Worm (Caenorhabditis elegans) whole organism, late embryonic: ENCODE results near the gene srv-7.

Experiments used
- C08G9.2 ChIP-seq: sonication (generic microtip); optimal IDR thresholded peaks from 2 replicates; lab custom pipeline; 2016; ENCODE audit warnings: mild to moderate bottlenecking, missing genetic modification characterization, moderate library complexity, missing compliant biosample characterization
- C38D4.7 ChIP-seq: fragments of 200-800 bp; sonication (Bioruptor generic); optimal IDR thresholded peaks from 2 replicates; lab custom pipeline; 2018; ENCODE audit warnings: mild to moderate bottlenecking, missing genetic modification characterization, moderate library complexity, missing compliant biosample characterization
- K02D7.2 ChIP-seq: sonication (generic microtip); optimal IDR thresholded peaks from 2 replicates; lab custom pipeline; 2017; ENCODE audit warnings: mild to moderate bottlenecking, missing genetic modification characterization, missing compliant biosample characterization
- K09A11.1 ChIP-seq: sonication (generic microtip); optimal IDR thresholded peaks from 2 replicates; lab custom pipeline; 2017; ENCODE audit warnings: antibody characterized with exemption, mild to moderate bottlenecking, missing genetic modification characterization, missing compliant biosample characterization; ENCODE audit not compliant: insufficient read depth
- Y22D7AL.16 ChIP-seq: sonication (generic microtip); optimal IDR thresholded peaks from 2 replicates; lab custom pipeline; 2016; ENCODE audit warnings: missing genetic modification characterization, missing compliant biosample characterization
- ceh-19 ChIP-seq: fragments of 200-800 bp; sonication (Bioruptor generic); optimal IDR thresholded peaks from 2 replicates; lab custom pipeline; 2018; ENCODE audit warnings: mild to moderate bottlenecking, missing genetic modification characterization, missing compliant biosample characterization
- ceh-24 ChIP-seq: sonication (generic microtip); optimal IDR thresholded peaks from 2 replicates; lab custom pipeline; 2016; ENCODE audit warnings: mild to moderate bottlenecking, missing genetic modification characterization, missing compliant biosample characterization
- ceh-31 ChIP-seq: sonication (generic microtip); optimal IDR thresholded peaks from 2 replicates; lab custom pipeline; 2016; ENCODE audit warnings: missing genetic modification characterization, missing compliant biosample characterization
- ceh-34 ChIP-seq: sonication (generic microtip); optimal IDR thresholded peaks from 2 replicates; lab custom pipeline; 2016; ENCODE audit warnings: mild to moderate bottlenecking, missing genetic modification characterization, missing compliant biosample characterization
- ceh-9 ChIP-seq: sonication (generic microtip); optimal IDR thresholded peaks from 2 replicates; lab custom pipeline; 2016; ENCODE audit warnings: mild to moderate bottlenecking, missing genetic modification characterization, inconsistent platforms, missing compliant biosample characterization
- dmd-4 ChIP-seq: sonication (generic microtip); optimal IDR thresholded peaks from 2 replicates; lab custom pipeline; 2016; ENCODE audit warnings: borderline replicate concordance, missing genetic modification characterization, missing compliant biosample characterization
- elt-2 ChIP-seq: sonication (generic microtip); optimal IDR thresholded peaks from 2 replicates; lab custom pipeline; 2016; ENCODE audit warnings: missing genetic modification reagents, missing genetic modification characterization, missing compliant biosample characterization
- ets-4 ChIP-seq: sonication (generic microtip); optimal IDR thresholded peaks from 2 replicates; lab custom pipeline; 2016; ENCODE audit warnings: missing genetic modification characterization, missing compliant biosample characterization
- eyg-1 ChIP-seq: sonication (generic microtip); optimal IDR thresholded peaks from 2 replicates; lab custom pipeline; 2016; ENCODE audit warnings: missing genotype, missing genetic modification characterization, missing compliant biosample characterization
- fax-1 ChIP-seq: sonication (generic microtip); optimal IDR thresholded peaks from 2 replicates; lab custom pipeline; 2016; ENCODE audit warnings: missing genotype, missing genetic modification characterization, missing compliant biosample characterization
- fkh-6 ChIP-seq: sonication (generic microtip); optimal IDR thresholded peaks from 2 replicates; lab custom pipeline; 2016; ENCODE audit warnings: missing genetic modification characterization, missing compliant biosample characterization
- gmeb-2 ChIP-seq: sonication (generic microtip); optimal IDR thresholded peaks from 2 replicates; lab custom pipeline; 2016; ENCODE audit warnings: missing genetic modification characterization, inconsistent platforms, missing compliant biosample characterization
- hlh-15 ChIP-seq: sonication (generic microtip); optimal IDR thresholded peaks from 2 replicates; lab custom pipeline; 2016; ENCODE audit warnings: missing genetic modification characterization, missing compliant biosample characterization
- hlh-8 ChIP-seq: sonication (generic microtip); optimal IDR thresholded peaks from 2 replicates; lab custom pipeline; 2016; ENCODE audit warnings: missing genotype, missing genetic modification characterization, missing compliant biosample characterization
- lim-6 ChIP-seq: sonication (generic microtip); optimal IDR thresholded peaks from 2 replicates; lab custom pipeline; 2016; ENCODE audit warnings: missing genetic modification characterization, missing compliant biosample characterization
- lin-11 ChIP-seq: fragments of 200-800 bp; sonication (Bioruptor generic); optimal IDR thresholded peaks from 2 replicates; lab custom pipeline; 2018; ENCODE audit warnings: mild to moderate bottlenecking, missing genetic modification characterization, missing compliant biosample characterization
- nfya-1 ChIP-seq: sonication (generic microtip); optimal IDR thresholded peaks from 2 replicates; lab custom pipeline; 2017; ENCODE audit warnings: missing genetic modification characterization, mild to moderate bottlenecking, missing compliant biosample characterization, antibody characterized with exemption, moderate library complexity
- nhr-11 ChIP-seq: fragments of 150-350 bp; optimal IDR thresholded peaks from 2 replicates; lab custom pipeline; 2014; ENCODE audit warnings: missing biosample characterization, missing genetic modification characterization
- nhr-232 ChIP-seq: sonication (generic microtip); optimal IDR thresholded peaks from 2 replicates; lab custom pipeline; 2016; ENCODE audit warnings: missing genetic modification characterization, missing compliant biosample characterization
- pag-3 ChIP-seq: sonication (generic microtip); optimal IDR thresholded peaks from 2 replicates; lab custom pipeline; 2016; ENCODE audit warnings: missing compliant biosample characterization, missing genetic modification characterization, borderline replicate concordance
- pat-9 ChIP-seq: fragments of 200-800 bp; sonication (Bioruptor generic); optimal IDR thresholded peaks from 2 replicates; lab custom pipeline; 2018; ENCODE audit warnings: mild to moderate bottlenecking, missing genetic modification characterization, moderate library complexity, missing compliant biosample characterization
- pax-1 ChIP-seq: fragments of 150-350 bp; optimal IDR thresholded peaks from 2 replicates; lab custom pipeline; 2014; ENCODE audit warnings: missing biosample characterization, missing genetic modification characterization
- pha-2 ChIP-seq: sonication (generic microtip); optimal IDR thresholded peaks from 2 replicates; lab custom pipeline; 2017; ENCODE audit warnings: mild to moderate bottlenecking, missing genetic modification characterization, missing compliant biosample characterization
- sdc-2 ChIP-seq: sonication (generic microtip); optimal IDR thresholded peaks from 2 replicates; lab custom pipeline; 2016; ENCODE audit warnings: missing genotype, missing genetic modification characterization, missing compliant biosample characterization
- sox-4 ChIP-seq: sonication (generic microtip); optimal IDR thresholded peaks from 2 replicates; lab custom pipeline; 2017; ENCODE audit warnings: mild to moderate bottlenecking, missing genetic modification characterization, inconsistent platforms, missing compliant biosample characterization
- tbx-7 ChIP-seq: sonication (generic microtip); optimal IDR thresholded peaks from 2 replicates; lab custom pipeline; 2016; ENCODE audit warnings: missing genotype, missing genetic modification characterization, missing compliant biosample characterization
- ttx-3 ChIP-seq: sonication (generic microtip); optimal IDR thresholded peaks from 2 replicates; lab custom pipeline; 2016; ENCODE audit warnings: missing genetic modification reagents, missing genetic modification characterization, missing compliant biosample characterization
- unc-3 ChIP-seq, 2 experiments: fragments of 200-800 bp in 1 of 2; sonication (Bioruptor generic) in 1 of 2; sonication (generic microtip) in 1 of 2; conservative IDR thresholded peaks in 1 of 2; optimal IDR thresholded peaks in 1 of 2; 2 replicates each; pipeline versions ENCODE4 v1.3.6 to Lab custom; 2016 to 2022; ENCODE audit warnings: missing compliant biosample characterization in 2 of 2, missing genetic modification characterization in 2 of 2, missing genetic modification reagents in 1 of 2
- unc-55 ChIP-seq: sonication (generic microtip); optimal IDR thresholded peaks from 2 replicates; lab custom pipeline; 2017; ENCODE audit warnings: missing biosample characterization, missing genetic modification reagents, missing genetic modification characterization
- unc-86 ChIP-seq: sonication (generic microtip); optimal IDR thresholded peaks from 2 replicates; lab custom pipeline; 2016; ENCODE audit warnings: missing genetic modification characterization, missing compliant biosample characterization
- zip-5 ChIP-seq: sonication (generic microtip); optimal IDR thresholded peaks from 2 replicates; lab custom pipeline; 2016; ENCODE audit warnings: missing genetic modification characterization, missing compliant biosample characterization

srv-7 gene

ce11 chrX:5621793-5622192 lies 26.0 kb downstream of the srv-7 start:
- TF ChIP-seq C38D4.7 (GFP tag; lab: Kevin White, UChicago) (no peak), Y22D7AL.16 (tag; lab: Kevin White, UChicago) (no peak), ceh-34 (tag; lab: Kevin White, UChicago) (no peak), ceh-9 (tag; lab: Kevin White, UChicago) (no peak), pat-9 (tag; lab: Kevin White, UChicago) (no peak), nfya-1 (tag; lab: Kevin White, UChicago) (no peak), tbx-7 (tag; lab: Kevin White, UChicago) (no peak), ceh-24 (tag; lab: Kevin White, UChicago) (no peak), lin-11 (tag; lab: Kevin White, UChicago) (no peak), pax-1 (no peak), hlh-15 (tag; lab: Kevin White, UChicago) (no peak), zip-5 (tag; lab: Kevin White, UChicago) (no peak), dmd-4 (tag; lab: Kevin White, UChicago) (no peak), ets-4 (tag; lab: Kevin White, UChicago) (no peak), gmeb-2 (tag; lab: Kevin White, UChicago) (no peak), lim-6 (no peak), unc-55 (no peak), eyg-1 (tag; lab: Kevin White, UChicago) (no peak), C08G9.2 (tag; lab: Kevin White, UChicago) (no peak)

ce11 chrX:5616000-5616399 lies 31.8 kb downstream of the srv-7 start:
- TF ChIP-seq sdc-2 (tag; lab: Kevin White, UChicago) (no peak), unc-55 (no peak), fax-1 (tag; lab: Kevin White, UChicago) (no peak), gmeb-2 (tag; lab: Kevin White, UChicago) (no peak), elt-2 (tag; lab: Kevin White, UChicago) (no peak), pat-9 (tag; lab: Kevin White, UChicago) (no peak)

ce11 chrX:5611155-5611554 lies 36.6 kb downstream of the srv-7 start, which contains the start of gene octr-1:
octr-1 (minus strand) TSS chrX:5611255.
- TF ChIP-seq unc-3 (GFP tag; conservative IDR thresholded peaks at IDR 0.05; lab: Robert Waterston, UW) = no peak
- TF ChIP-seq unc-3 (tag; optimal IDR thresholded peaks at IDR 0.05; lab: Kevin White, UChicago) = no peak
- TF ChIP-seq unc-55 = no peak

- TF ChIP-seq zip-5 (tag; lab: Kevin White, UChicago) = no peak
- TF ChIP-seq gmeb-2 (tag; lab: Kevin White, UChicago) = no peak
- no peak for TF ChIP-seq K02D7.2
- TF ChIP-seq fkh-6 = no peak
- no peak for TF ChIP-seq pax-1
- TF ChIP-seq ceh-31 (tag; lab: Kevin White, UChicago) = no peak
- TF ChIP-seq ceh-19 (GFP tag; lab: Kevin White, UChicago) = no peak
- no peak for TF ChIP-seq pha-2
- TF ChIP-seq C08G9.2 (tag; lab: Kevin White, UChicago) = no peak
- no peak for TF ChIP-seq unc-86
- no peak for TF ChIP-seq K09A11.1
- TF ChIP-seq unc-55 = no peak
- TF ChIP-seq lim-6 = no peak
- no peak for TF ChIP-seq ttx-3 (tag; lab: Kevin White, UChicago)
- no peak for TF ChIP-seq sox-4
- no peak for TF ChIP-seq pag-3 (tag; lab: Kevin White, UChicago)
- no peak for TF ChIP-seq nhr-232 (tag; lab: Kevin White, UChicago)
- no peak for TF ChIP-seq nhr-11
- TF ChIP-seq hlh-8 (tag; lab: Kevin White, UChicago) = no peak
Measured at ce11 chrX:5605049-5605448, 42.7 kb downstream of the srv-7 start.
